Worm (Caenorhabditis elegans): Measurements from ENCODE around the gene F21C10.19.
A peak's percentile ranks its signal among the peaks of the same experiment; 100 is the strongest.

Gene F21C10.19

DNA sequence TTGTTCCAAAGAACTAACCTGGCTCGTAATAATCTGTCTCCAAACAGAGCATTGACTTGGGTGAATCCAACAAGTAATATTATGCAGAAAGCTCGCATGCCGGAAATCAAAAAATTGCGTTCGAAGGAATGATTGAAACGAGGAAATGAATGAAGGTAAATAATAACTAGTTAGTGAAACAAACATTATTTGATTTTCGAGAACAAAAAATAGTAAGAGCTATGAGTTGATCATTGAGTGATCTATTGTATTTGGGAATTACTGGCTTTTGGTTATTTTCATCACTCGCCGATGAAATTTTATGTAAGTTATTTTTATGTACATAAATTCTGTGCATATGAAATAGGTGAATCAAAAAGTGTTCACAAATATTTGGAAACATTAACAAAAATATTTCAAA, 23.9 kb downstream of the F21C10.19 start, which contains the start of gene B0222.5:
Gene B0222.5, minus strand, starts transcription at position 101 of the 400 bp plus-strand sequence.
- TF ChIP-seq daf-12 (tag; optimal IDR thresholded peaks at IDR 0.05) (no peak), aha-1 (tag) (peak; percentile 66), unc-39 (tag; optimal IDR thresholded peaks at IDR 0.05) (no peak)

DNA sequence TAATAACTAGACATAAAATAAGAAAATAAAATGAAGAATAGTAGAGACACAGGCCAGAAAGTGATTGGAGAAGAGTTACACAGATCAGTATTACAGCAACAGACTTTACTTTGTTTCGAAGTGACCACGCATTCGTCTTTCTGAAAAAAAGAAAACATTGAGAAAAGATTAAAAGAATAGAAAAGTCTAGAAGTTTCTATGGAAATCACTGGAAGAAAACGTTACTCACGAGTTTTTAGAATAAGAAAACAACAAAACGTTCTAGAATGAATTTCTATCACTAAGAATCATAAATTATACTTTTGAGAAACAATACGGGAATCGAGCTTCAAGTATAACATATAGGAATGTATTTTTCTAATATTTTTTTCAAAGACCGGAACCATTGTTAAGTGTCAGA, 24.8 kb downstream of the F21C10.19 start:
- peak; percentile 91 for TF ChIP-seq mdt-29 (GFP tag; IDR thresholded peaks at IDR 0.05)
- no peak for TF ChIP-seq saeg-2 (GFP tag; IDR thresholded peaks at IDR 0.05)

DNA sequence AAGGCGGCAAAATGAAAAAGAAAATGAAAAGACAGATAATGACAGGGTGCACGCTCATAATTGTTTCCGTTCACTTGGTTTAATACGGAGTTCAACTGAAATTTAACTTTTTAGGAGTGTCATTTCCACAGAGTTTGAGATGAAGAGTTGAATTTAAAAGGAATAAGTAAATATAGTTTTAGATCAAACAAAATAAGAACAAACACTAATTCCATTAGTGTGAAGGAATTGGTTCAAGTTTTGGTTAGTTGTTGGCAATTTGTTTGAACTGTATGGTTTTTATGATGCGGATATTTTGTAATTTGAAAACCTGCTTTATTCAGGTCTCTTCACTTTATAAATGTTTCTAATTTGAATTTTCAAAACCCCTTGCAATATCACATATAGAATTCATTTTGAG, 25.8 kb downstream of the F21C10.19 start, which contains the start of gene B0222.15:
Gene B0222.15, minus strand, starts transcription at position 101 of the 400 bp plus-strand sequence.
- no peak for TF ChIP-seq ceh-82 (tag; optimal IDR thresholded peaks at IDR 0.05)
- TF ChIP-seq egl-43 (GFP tag; IDR thresholded peaks at IDR 0.05) = no peak
- TF ChIP-seq ctbp-1 (GFP tag; IDR thresholded peaks at IDR 0.05) = no peak
- TF ChIP-seq daf-16 (GFP tag; optimal IDR thresholded peaks at IDR 0.05) = no peak
- no peak for TF ChIP-seq daf-16 (tag; optimal IDR thresholded peaks at IDR 0.05)

ce11 chrV:9157597-9157996, 26.7 kb downstream of the F21C10.19 start:
- TF ChIP-seq ces-1 (GFP tag; optimal IDR thresholded peaks at IDR 0.05) (peak; percentile 80), nhr-76 (tag; optimal IDR thresholded peaks at IDR 0.05) (no peak), nhr-48 (tag; optimal IDR thresholded peaks at IDR 0.05) (no peak), mdl-1 (tag; optimal IDR thresholded peaks at IDR 0.05) (peak in 1 of 2 experiments; percentile 2), zfp-3 (GFP tag; conservative IDR thresholded peaks at IDR 0.05) (no peak), T26A8.4 (GFP tag; IDR thresholded peaks at IDR 0.05) (no peak), nhr-111 (GFP tag; optimal IDR thresholded peaks at IDR 0.05) (no peak), fkh-10 (GFP tag; optimal IDR thresholded peaks at IDR 0.05) (peak; percentile 81), F49E8.2 (tag; optimal IDR thresholded peaks at IDR 0.05; ENCODE audit: borderline replicate concordance) (no peak), nhr-237 (tag; optimal IDR thresholded peaks at IDR 0.05) (no peak), lin-39 (tag; optimal IDR thresholded peaks at IDR 0.05) (no peak), mes-2 (tag; optimal IDR thresholded peaks at IDR 0.05; ENCODE audit: poor library complexity, severe bottlenecking) (no peak)

DNA sequence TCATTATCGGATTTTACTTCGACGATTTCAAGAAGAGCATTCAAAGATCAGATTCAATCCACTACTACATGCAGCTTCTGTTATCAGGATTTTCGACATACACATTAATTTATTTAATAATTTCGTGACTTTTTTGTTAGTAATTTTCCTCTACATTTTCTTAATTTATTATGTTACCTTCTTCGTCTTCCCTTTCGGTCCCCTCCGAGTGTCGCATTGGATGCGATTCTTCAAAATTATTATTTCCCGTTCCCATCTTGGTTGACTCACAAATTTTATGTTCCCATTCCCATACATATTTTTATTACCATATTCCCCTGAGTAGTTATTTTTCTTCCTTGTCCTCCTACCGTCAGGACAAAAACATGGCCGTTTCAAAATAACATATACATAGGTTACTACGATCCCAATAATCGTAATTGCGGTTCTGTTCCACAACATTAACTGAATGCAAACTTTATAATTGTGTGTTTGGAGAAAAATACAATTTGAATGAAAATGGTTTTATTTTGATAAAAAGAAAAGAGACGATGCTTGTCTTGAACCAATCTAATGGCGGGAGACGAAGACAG, 28.4 kb downstream of the F21C10.19 start:
- peak; percentile 79 for TF ChIP-seq ama-1 (optimal IDR thresholded peaks at IDR 0.05)
- TF ChIP-seq mep-1 (tag; optimal IDR thresholded peaks at IDR 0.05) = peak; percentile 27
- peak; percentile 82 for TF ChIP-seq T26A8.4 (GFP tag; IDR thresholded peaks at IDR 0.05)
- TF ChIP-seq zfp-3 (GFP tag; conservative IDR thresholded peaks at IDR 0.05) = peak; percentile 74; the same call in 1 of the 2 replicates

DNA sequence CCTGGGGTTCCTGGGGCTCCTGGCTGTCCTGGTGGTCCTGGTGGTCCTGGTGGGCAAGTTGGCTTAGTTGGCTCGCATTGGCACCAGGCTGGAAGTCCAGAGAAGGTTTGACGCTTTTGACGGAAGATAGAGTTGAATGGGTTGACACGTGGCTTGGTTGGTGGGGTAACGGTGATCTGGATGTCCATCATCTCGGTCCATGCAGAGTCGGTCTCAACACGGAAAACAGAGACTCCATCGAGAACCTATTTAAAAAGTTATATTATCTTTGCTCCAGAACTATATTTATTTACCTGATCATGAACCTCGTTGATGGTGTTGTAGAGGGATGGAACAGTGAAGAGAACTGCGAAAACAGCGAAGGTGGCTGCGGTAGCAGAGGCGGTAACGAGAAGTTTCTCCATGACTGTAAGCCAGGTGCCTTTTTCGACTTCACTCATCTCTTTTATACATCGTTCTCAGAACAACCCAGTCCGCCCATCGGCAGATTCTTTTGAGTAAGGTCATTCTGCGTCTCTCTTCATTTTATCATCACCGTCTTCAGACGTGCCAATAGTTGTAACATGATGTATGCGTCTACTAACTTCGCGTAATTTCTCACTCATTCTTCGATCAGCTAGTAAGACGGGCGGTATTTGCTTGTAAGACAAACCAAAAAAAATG, 29.5 kb downstream of the F21C10.19 start, which contains the start of gene col-144:
Gene col-144, minus strand, starts transcription at position 419 of the 663 bp plus-strand sequence.
- peak; percentile 63 for TF ChIP-seq nhr-25 (tag; optimal IDR thresholded peaks at IDR 0.05; ENCODE audit: borderline replicate concordance, insufficient read depth)
- TF ChIP-seq mxl-3 (GFP tag; optimal IDR thresholded peaks at IDR 0.05) = peak; percentile 19
- peak; percentile 9 for TF ChIP-seq cey-2 (tag; optimal IDR thresholded peaks at IDR 0.05; ENCODE audit: borderline replicate concordance, insufficient read depth)
- TF ChIP-seq zfp-3 (GFP tag; conservative IDR thresholded peaks at IDR 0.05) = peak; percentile 32; the same call in 1 of the 2 replicates
- no peak for TF ChIP-seq ztf-11 (tag; optimal IDR thresholded peaks at IDR 0.05)
- TF ChIP-seq hlh-11 (tag; optimal IDR thresholded peaks at IDR 0.05) = peak; percentile 40
- TF ChIP-seq lsy-2 (tag; optimal IDR thresholded peaks at IDR 0.05) = no peak
- peak; percentile 83 for TF ChIP-seq ama-1 (optimal IDR thresholded peaks at IDR 0.05)
- 0 out of 4 replicates have a peak, but pooled peaks of 1 of the 2 experiments have one; percentile 61 for TF ChIP-seq madf-5 (GFP tag; IDR thresholded peaks at IDR 0.05)
- TF ChIP-seq nhr-76 (tag; optimal IDR thresholded peaks at IDR 0.05) = no peak
- peak; percentile 41 for TF ChIP-seq hlh-30 (tag; optimal IDR thresholded peaks at IDR 0.05; ENCODE audit: insufficient read depth)
- peak; percentile 95 for TF ChIP-seq aha-1 (tag)
- TF ChIP-seq egl-43 (GFP tag; IDR thresholded peaks at IDR 0.05) = 0 out of 2 replicates have a peak, but pooled peaks have one; percentile 16
- peak; percentile 63 for TF ChIP-seq nhr-28 (tag; optimal IDR thresholded peaks at IDR 0.05)
- TF ChIP-seq set-16 (GFP tag; IDR thresholded peaks at IDR 0.05) = peak; percentile 86
- TF ChIP-seq T26A8.4 (GFP tag; IDR thresholded peaks at IDR 0.05) = peak; percentile 78
- TF ChIP-seq lin-15B (tag; optimal IDR thresholded peaks at IDR 0.05) = no peak
- TF ChIP-seq unc-62 (GFP tag; optimal IDR thresholded peaks at IDR 0.05 in 1 of 2) = peak in 1 of 2 experiments; percentile 17
- TF ChIP-seq unc-62 (tag; optimal IDR thresholded peaks at IDR 0.05) = no peak
